Worm (Caenorhabditis elegans) whole organism, midembryonic: ENCODE measurements around the gene K08F4.3.

Experiments
- cog-1 ChIP-seq: sonication (generic microtip); optimal IDR thresholded peaks from 2 replicates; lab custom pipeline; 2016; ENCODE audit warnings: missing genetic modification characterization, missing compliant biosample characterization
- med-1 ChIP-seq: sonication (generic microtip); optimal IDR thresholded peaks from 2 replicates; lab custom pipeline; 2017; ENCODE audit warnings: missing genetic modification characterization, mild to moderate bottlenecking, missing compliant biosample characterization, antibody characterized with exemption, missing genetic modification reagents; ENCODE audit not compliant: insufficient read depth
- ref-1 ChIP-seq: fragments of 200-800 bp; sonication (Bioruptor generic); conservative IDR thresholded peaks from 2 replicates; pipeline ENCODE4 v1.3.6; 2022; ENCODE audit warnings: missing genetic modification reagents, missing genetic modification characterization, missing compliant biosample characterization
- ztf-23 ChIP-seq: fragments of 200-800 bp; sonication (Bioruptor generic); IDR thresholded peaks from 2 replicates; pipeline ENCODE4 v1.3.6; 2022; ENCODE audit warnings: missing genetic modification reagents, missing genetic modification characterization, missing compliant biosample characterization

DNA sequence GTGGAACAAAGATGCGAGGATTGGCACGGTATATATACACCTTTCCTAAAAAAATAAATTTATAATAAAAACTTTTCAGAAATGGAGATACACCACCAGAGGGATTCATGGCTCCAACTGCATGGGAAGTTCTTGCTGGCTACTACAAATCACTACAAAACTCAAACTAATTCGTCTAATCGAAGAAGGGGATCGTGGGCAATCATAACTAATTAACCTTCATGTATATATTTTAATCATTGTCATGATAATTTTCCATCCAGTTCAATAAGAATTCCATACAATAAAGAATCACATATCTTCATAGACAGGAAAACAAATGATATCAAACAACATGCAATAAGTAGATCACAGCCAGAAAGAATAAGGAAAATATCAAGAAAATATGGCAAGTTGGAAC is 35.0 kb downstream of the K08F4.3 start:
- TF ChIP-seq med-1: no peak
- TF ChIP-seq cog-1 (tag; lab: Kevin White, UChicago): no peak
- TF ChIP-seq ref-1 (GFP tag; lab: Robert Waterston, UW): no peak
- no peak for TF ChIP-seq ztf-23 (GFP tag; lab: Robert Waterston, UW)
